Worm (Caenorhabditis elegans): ENCODE results near the gene F21C10.6.

The F21C10.6 gene

DNA sequence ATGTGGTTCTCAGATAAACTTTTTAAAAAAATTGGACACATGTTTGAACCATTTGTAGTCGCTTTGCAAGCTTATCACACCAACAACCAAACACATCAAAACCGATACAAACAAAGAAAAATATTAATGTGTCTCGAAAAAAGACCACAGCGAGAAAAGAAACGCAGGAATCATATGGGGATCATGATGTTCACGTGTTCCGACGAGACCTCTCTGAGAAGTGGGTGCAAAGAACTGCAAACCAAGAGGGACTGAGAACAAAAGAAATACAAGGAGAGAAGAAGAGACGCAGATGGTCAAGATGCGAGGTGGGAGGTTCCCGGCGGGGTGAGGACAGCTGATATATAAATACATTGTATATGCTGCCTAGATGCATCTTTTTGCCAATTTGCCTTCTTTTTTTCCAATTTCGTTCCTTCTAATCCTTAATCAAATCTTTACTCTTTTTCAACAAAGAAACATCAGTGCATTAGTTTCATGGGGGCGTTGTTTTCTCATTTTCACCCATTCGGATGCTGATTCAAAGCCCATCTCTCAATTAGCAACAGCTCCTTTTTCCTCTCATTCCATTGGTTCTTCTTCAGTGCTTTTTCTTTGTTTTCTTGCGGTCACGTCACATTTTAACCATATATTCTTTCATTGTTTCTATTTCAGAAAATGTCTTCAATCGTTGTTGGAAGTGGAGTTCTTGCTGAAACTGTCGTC, 28.5 kb upstream of the F21C10.6 start, which contains the start of gene F21C10.10:
F21C10.10 (plus strand) TSS at position 655 of the 705 bp plus-strand sequence.
- TF ChIP-seq F13C5.2 (tag; optimal IDR thresholded peaks at IDR 0.05) (peak; percentile 30), ceh-13 (GFP tag; optimal IDR thresholded peaks at IDR 0.05) (no peak), aly-1 (tag; optimal IDR thresholded peaks at IDR 0.05) (peak; percentile 24)

- TF ChIP-seq ets-7 (tag; optimal IDR thresholded peaks at IDR 0.05) (no peak), hmbx-1 (tag; optimal IDR thresholded peaks at IDR 0.05) (no peak), pes-1 (GFP tag; IDR thresholded peaks at IDR 0.05) (no peak), ama-1 (optimal IDR thresholded peaks at IDR 0.05) (no peak), ceh-13 (GFP tag; optimal IDR thresholded peaks at IDR 0.05) (no peak), B0310.2 (tag; optimal IDR thresholded peaks at IDR 0.05) (no peak), hnd-1 (tag; optimal IDR thresholded peaks at IDR 0.05) (no peak), sea-1 (GFP tag; conservative IDR thresholded peaks at IDR 0.05) (no peak), aly-1 (tag; optimal IDR thresholded peaks at IDR 0.05) (no peak)
These were observed 27.6 kb upstream of the F21C10.6 start for ce11 chrV:9096674-9097073.

- TF ChIP-seq F13C5.2 (tag; optimal IDR thresholded peaks at IDR 0.05): no peak
- no peak for TF ChIP-seq sea-1 (GFP tag; conservative IDR thresholded peaks at IDR 0.05)
- no peak for TF ChIP-seq tra-4 (tag; optimal IDR thresholded peaks at IDR 0.05)
- no peak for TF ChIP-seq ets-7 (tag; optimal IDR thresholded peaks at IDR 0.05)
- TF ChIP-seq hmbx-1 (tag; optimal IDR thresholded peaks at IDR 0.05): no peak
- no peak for TF ChIP-seq tbx-11 (GFP tag; IDR thresholded peaks at IDR 0.05)
- TF ChIP-seq scrt-1 (GFP tag; IDR thresholded peaks at IDR 0.05): no peak
- no peak for TF ChIP-seq B0310.2 (tag; optimal IDR thresholded peaks at IDR 0.05)
- no peak for TF ChIP-seq aly-1 (tag; optimal IDR thresholded peaks at IDR 0.05)
- TF ChIP-seq ama-1 (optimal IDR thresholded peaks at IDR 0.05): no peak
- no peak for TF ChIP-seq pes-1 (GFP tag; IDR thresholded peaks at IDR 0.05)
- TF ChIP-seq flt-1 (GFP tag; IDR thresholded peaks at IDR 0.05): no peak
- no peak for TF ChIP-seq hnd-1 (tag; optimal IDR thresholded peaks at IDR 0.05)
- no peak for TF ChIP-seq tbx-37 (GFP tag; conservative IDR thresholded peaks at IDR 0.05)
- no peak for TF ChIP-seq ceh-13 (GFP tag; optimal IDR thresholded peaks at IDR 0.05)
- TF ChIP-seq ceh-36 (tag; optimal IDR thresholded peaks at IDR 0.05): no peak
- no peak for TF ChIP-seq hmg-4 (GFP tag; optimal IDR thresholded peaks at IDR 0.05)
These were observed 27.1 kb upstream of the F21C10.6 start for ce11 chrV:9097213-9097612.

- TF ChIP-seq ama-1 (optimal IDR thresholded peaks at IDR 0.05): no peak
- no peak for TF ChIP-seq pes-1 (GFP tag; IDR thresholded peaks at IDR 0.05)
- no peak for TF ChIP-seq F13C5.2 (tag; optimal IDR thresholded peaks at IDR 0.05)
- no peak for TF ChIP-seq tbx-11 (GFP tag; IDR thresholded peaks at IDR 0.05)
- TF ChIP-seq tra-4 (tag; optimal IDR thresholded peaks at IDR 0.05): no peak
- TF ChIP-seq B0310.2 (tag; optimal IDR thresholded peaks at IDR 0.05): no peak
- TF ChIP-seq aly-1 (tag; optimal IDR thresholded peaks at IDR 0.05): no peak
- TF ChIP-seq sea-1 (GFP tag; conservative IDR thresholded peaks at IDR 0.05): no peak
- TF ChIP-seq ceh-13 (GFP tag; optimal IDR thresholded peaks at IDR 0.05): no peak
- no peak for TF ChIP-seq scrt-1 (GFP tag; IDR thresholded peaks at IDR 0.05)
These were observed 25.9 kb upstream of the F21C10.6 start, which contains the start of gene F21C10.9 for ce11 chrV:9098280-9098973. F21C10.9 (minus strand) TSS chrV:9098696.

DNA sequence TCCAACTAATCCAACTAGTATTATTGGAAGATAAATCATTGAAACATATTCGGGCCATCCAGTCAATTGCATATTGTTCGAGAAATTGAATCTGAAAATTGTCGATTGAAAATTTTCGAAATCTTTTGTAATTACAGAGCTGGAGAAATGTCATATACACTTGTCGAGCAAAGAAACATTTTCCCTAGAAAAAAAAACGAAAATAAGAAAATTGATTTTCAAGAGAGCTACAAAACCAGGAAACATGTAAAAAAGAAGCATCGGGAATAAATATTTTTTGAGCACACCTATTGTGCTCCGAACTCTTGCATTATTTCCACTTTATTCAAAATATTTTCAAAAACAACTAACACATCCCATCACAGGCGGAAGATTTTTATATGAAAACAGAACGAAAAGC, 23.2 kb upstream of the F21C10.6 start, which contains the start of gene frpr-6:
frpr-6 (minus strand) TSS at position 101 of the 400 bp plus-strand sequence.
- TF ChIP-seq ets-7 (tag; optimal IDR thresholded peaks at IDR 0.05) (no peak), hnd-1 (tag; optimal IDR thresholded peaks at IDR 0.05) (no peak), tbx-37 (GFP tag; conservative IDR thresholded peaks at IDR 0.05) (no peak), tra-4 (tag; optimal IDR thresholded peaks at IDR 0.05) (no peak), hmg-4 (GFP tag; optimal IDR thresholded peaks at IDR 0.05) (no peak), scrt-1 (GFP tag; IDR thresholded peaks at IDR 0.05) (no peak), ama-1 (optimal IDR thresholded peaks at IDR 0.05) (no peak), F13C5.2 (tag; optimal IDR thresholded peaks at IDR 0.05) (no peak), B0310.2 (tag; optimal IDR thresholded peaks at IDR 0.05) (no peak), pes-1 (GFP tag; IDR thresholded peaks at IDR 0.05) (no peak), tbx-11 (GFP tag; IDR thresholded peaks at IDR 0.05) (no peak), sea-1 (GFP tag; conservative IDR thresholded peaks at IDR 0.05) (no peak), flt-1 (GFP tag; IDR thresholded peaks at IDR 0.05) (no peak)

ce11 chrV:9108219-9108618, 16.1 kb upstream of the F21C10.6 start, which contains the start of gene F21C10.18:
F21C10.18 (plus strand) TSS chrV:9108519.
- TF ChIP-seq hmbx-1 (tag; optimal IDR thresholded peaks at IDR 0.05) (no peak), hmg-4 (GFP tag; optimal IDR thresholded peaks at IDR 0.05) (no peak), F13C5.2 (tag; optimal IDR thresholded peaks at IDR 0.05) (no peak), tbx-11 (GFP tag; IDR thresholded peaks at IDR 0.05) (no peak), sea-1 (GFP tag; conservative IDR thresholded peaks at IDR 0.05) (no peak), B0310.2 (tag; optimal IDR thresholded peaks at IDR 0.05) (no peak), ama-1 (optimal IDR thresholded peaks at IDR 0.05) (no peak), ets-7 (tag; optimal IDR thresholded peaks at IDR 0.05) (no peak), aly-1 (tag; optimal IDR thresholded peaks at IDR 0.05) (no peak), ceh-36 (tag; optimal IDR thresholded peaks at IDR 0.05) (no peak), ceh-13 (GFP tag; optimal IDR thresholded peaks at IDR 0.05) (no peak), hnd-1 (tag; optimal IDR thresholded peaks at IDR 0.05) (no peak)

ce11 chrV:9109281-9109680, 15.0 kb upstream of the F21C10.6 start, which contains the start of gene pqn-31:
pqn-31 (plus strand) TSS chrV:9109581.
- TF ChIP-seq scrt-1 (GFP tag; IDR thresholded peaks at IDR 0.05) (no peak), ceh-13 (GFP tag; optimal IDR thresholded peaks at IDR 0.05) (no peak), tra-4 (tag; optimal IDR thresholded peaks at IDR 0.05) (no peak), flt-1 (GFP tag; IDR thresholded peaks at IDR 0.05) (no peak), pes-1 (GFP tag; IDR thresholded peaks at IDR 0.05) (no peak), tbx-11 (GFP tag; IDR thresholded peaks at IDR 0.05) (no peak), hmbx-1 (tag; optimal IDR thresholded peaks at IDR 0.05) (no peak), ama-1 (optimal IDR thresholded peaks at IDR 0.05) (no peak)

Data from whole organism, early embryonic.